Worm (Caenorhabditis elegans) whole organism, L4 larva: ENCODE results near the gene ZK632.10.

Source experiments
- F26F4.8 ChIP-seq: fragments of 200-800 bp; sonication (Bioruptor generic); conservative IDR thresholded peaks from 2 replicates; pipeline ENCODE4 v1.3.6; 2022; ENCODE audit warnings: missing genetic modification characterization, missing compliant biosample characterization
- T20F7.1 ChIP-seq: fragments of 200-800 bp; sonication (Bioruptor generic); optimal IDR thresholded peaks from 2 replicates; lab custom pipeline; 2018; ENCODE audit warnings: mild to moderate bottlenecking, missing genetic modification characterization, missing compliant biosample characterization
- T26A8.4 ChIP-seq: fragments of 200-800 bp; sonication (Bioruptor generic); IDR thresholded peaks from 2 replicates; pipeline ENCODE4 v1.3.6; 2022; ENCODE audit warnings: missing genetic modification characterization, missing compliant biosample characterization
- Y48G9A.11 ChIP-seq: fragments of 200-800 bp; sonication (Bioruptor generic); IDR thresholded peaks from 2 replicates; pipeline ENCODE4 v1.3.6; 2022; ENCODE audit warnings: missing genetic modification reagents, missing genetic modification characterization, missing compliant biosample characterization
- aha-1 ChIP-seq: fragments of 150-350 bp; peaks from one replicate; lab custom pipeline; 2014; ENCODE audit warnings: missing biosample characterization, missing genetic modification characterization
- ama-1 ChIP-seq: fragments of 150-350 bp; optimal IDR thresholded peaks from 2 replicates; lab custom pipeline; 2014; ENCODE audit warnings: inconsistent platforms, mixed read lengths
- ceh-20 ChIP-seq: fragments of 200-800 bp; sonication (Bioruptor generic); IDR thresholded peaks from 2 replicates; pipeline ENCODE4 v1.3.6; 2022; ENCODE audit warnings: missing genetic modification reagents, missing genetic modification characterization, missing compliant biosample characterization
- ceh-82 ChIP-seq: sonication (generic microtip); optimal IDR thresholded peaks from 2 replicates; lab custom pipeline; 2017; ENCODE audit warnings: missing biosample characterization, missing genetic modification characterization
- daf-16 ChIP-seq, 3 experiments: sonication (generic microtip); optimal IDR thresholded peaks; 2 replicates each; lab custom pipeline; 2016 to 2017; ENCODE audit warnings: missing genetic modification characterization in 3 of 3, missing genetic modification reagents in 3 of 3, mild to moderate bottlenecking in 2 of 3, missing compliant biosample characterization in 2 of 3, missing biosample characterization in 1 of 3, moderate library complexity in 1 of 3
- dmd-6 ChIP-seq: fragments of 200-800 bp; sonication (Bioruptor generic); IDR thresholded peaks from 2 replicates; pipeline ENCODE4 v1.3.6; 2022; ENCODE audit warnings: missing genetic modification reagents, missing genetic modification characterization, missing compliant biosample characterization
- dpl-1 ChIP-seq: fragments of 150-350 bp; optimal IDR thresholded peaks from 2 replicates; lab custom pipeline; 2014; ENCODE audit warnings: missing biosample characterization, missing genetic modification reagents, missing genetic modification characterization
- dve-1 ChIP-seq: sonication (generic microtip); optimal IDR thresholded peaks from 2 replicates; lab custom pipeline; 2017; ENCODE audit warnings: antibody characterized with exemption, mild to moderate bottlenecking, missing genetic modification characterization, missing compliant biosample characterization; ENCODE audit not compliant: insufficient read depth
- egl-27 ChIP-seq: sonication (generic microtip); optimal IDR thresholded peaks from 3 replicates; lab custom pipeline; 2017; ENCODE audit warnings: missing biosample characterization, missing genetic modification reagents, missing genetic modification characterization
- hif-1 ChIP-seq, 2 experiments: sonication (generic microtip); optimal IDR thresholded peaks; 2 replicates each; lab custom pipeline; 2016 to 2017; ENCODE audit warnings: missing compliant biosample characterization in 2 of 2, missing genetic modification characterization in 2 of 2, missing genetic modification reagents in 2 of 2, missing genotype in 2 of 2, mild to moderate bottlenecking in 1 of 2
- hlh-11 ChIP-seq: fragments of 200-800 bp; sonication (Bioruptor generic); optimal IDR thresholded peaks from 2 replicates; lab custom pipeline; 2018; ENCODE audit warnings: mild to moderate bottlenecking, missing genetic modification characterization, missing compliant biosample characterization
- hlh-30 ChIP-seq: sonication (generic microtip); optimal IDR thresholded peaks from 2 replicates; lab custom pipeline; 2017; ENCODE audit warnings: antibody characterized with exemption, mild to moderate bottlenecking, missing genetic modification characterization, missing compliant biosample characterization; ENCODE audit not compliant: insufficient read depth
- hmg-1.1 ChIP-seq: fragments of 200-800 bp; sonication (Bioruptor generic); IDR thresholded peaks from 2 replicates; pipeline ENCODE4 v1.3.6; 2022; ENCODE audit warnings: missing genetic modification reagents, missing genetic modification characterization, missing compliant biosample characterization
- lin-1 ChIP-seq: fragments of 200-800 bp; sonication (Bioruptor generic); IDR thresholded peaks from 2 replicates; pipeline ENCODE4 v1.3.6; 2022; ENCODE audit warnings: missing genetic modification reagents, missing genetic modification characterization, missing compliant biosample characterization
- lin-13 ChIP-seq: fragments of 150-350 bp; optimal IDR thresholded peaks from 2 replicates; lab custom pipeline; 2014; ENCODE audit warnings: missing biosample characterization, missing genetic modification reagents, missing genetic modification characterization
- lin-38 ChIP-seq: fragments of 200-800 bp; sonication (Bioruptor generic); IDR thresholded peaks from 2 replicates; pipeline ENCODE4 v1.3.6; 2022; ENCODE audit warnings: missing genetic modification reagents, missing genetic modification characterization, missing compliant biosample characterization
- lsy-2 ChIP-seq, 2 experiments: fragments of 150-350 bp in 1 of 2; sonication (generic microtip) in 1 of 2; optimal IDR thresholded peaks; 2 replicates each; lab custom pipeline; 2014 to 2017; ENCODE audit warnings: missing biosample characterization in 2 of 2, missing genetic modification characterization in 2 of 2
- mep-1 ChIP-seq: fragments of 150-350 bp; sonication (generic microtip); optimal IDR thresholded peaks from 3 replicates; lab custom pipeline; 2014; ENCODE audit warnings: missing biosample characterization, missing genetic modification characterization
- mes-2 ChIP-seq: sonication (generic microtip); optimal IDR thresholded peaks from 2 replicates; lab custom pipeline; 2016; ENCODE audit warnings: missing genotype, mild to moderate bottlenecking, missing genetic modification characterization, missing compliant biosample characterization; ENCODE audit not compliant: poor library complexity, severe bottlenecking
- mxl-2 ChIP-seq: fragments of 200-800 bp; sonication (Bioruptor generic); conservative IDR thresholded peaks from 2 replicates; pipeline ENCODE4 v1.3.6; 2022; ENCODE audit warnings: missing genetic modification reagents, missing genetic modification characterization, missing compliant biosample characterization
- mxl-3 ChIP-seq: fragments of 200-800 bp; sonication (Bioruptor generic); optimal IDR thresholded peaks from 2 replicates; lab custom pipeline; 2018; ENCODE audit warnings: mild to moderate bottlenecking, missing genetic modification characterization, missing compliant biosample characterization
- nhr-11 ChIP-seq: fragments of 150-350 bp; optimal IDR thresholded peaks from 2 replicates; lab custom pipeline; 2014; ENCODE audit warnings: missing biosample characterization, missing genetic modification characterization
- nhr-111 ChIP-seq: fragments of 200-800 bp; sonication (Bioruptor generic); optimal IDR thresholded peaks from 2 replicates; lab custom pipeline; 2018; ENCODE audit warnings: mild to moderate bottlenecking, missing genetic modification characterization, missing compliant biosample characterization
- nhr-25 ChIP-seq: sonication (generic microtip); optimal IDR thresholded peaks from 2 replicates; lab custom pipeline; 2017; ENCODE audit warnings: missing genetic modification characterization, mild to moderate bottlenecking, missing compliant biosample characterization, antibody characterized with exemption, moderate library complexity, borderline replicate concordance; ENCODE audit not compliant: insufficient read depth
- nhr-28 ChIP-seq: fragments of 150-350 bp; optimal IDR thresholded peaks from 2 replicates; lab custom pipeline; 2014; ENCODE audit warnings: missing biosample characterization, missing genetic modification characterization
- nhr-48 ChIP-seq: sonication (generic microtip); optimal IDR thresholded peaks from 2 replicates; lab custom pipeline; 2016; ENCODE audit warnings: mild to moderate bottlenecking, missing genetic modification characterization, missing compliant biosample characterization
- nhr-6 ChIP-seq: fragments of 150-350 bp; optimal IDR thresholded peaks from 2 replicates; lab custom pipeline; 2014; ENCODE audit warnings: missing biosample characterization, missing genetic modification characterization
- nhr-76 ChIP-seq: fragments of 150-350 bp; optimal IDR thresholded peaks from 2 replicates; lab custom pipeline; 2014; ENCODE audit warnings: missing biosample characterization, missing genetic modification characterization
- nhr-77 ChIP-seq: fragments of 150-350 bp; optimal IDR thresholded peaks from 2 replicates; lab custom pipeline; 2014; ENCODE audit warnings: missing biosample characterization, missing genetic modification characterization
- php-3 ChIP-seq: fragments of 200-800 bp; sonication (Bioruptor generic); IDR thresholded peaks from 2 replicates; pipeline ENCODE4 v1.3.6; 2022; ENCODE audit warnings: missing genetic modification reagents, missing genetic modification characterization, missing compliant biosample characterization
- rbr-2 ChIP-seq: sonication (generic microtip); optimal IDR thresholded peaks from 2 replicates; lab custom pipeline; 2016; ENCODE audit warnings: missing genotype, missing genetic modification characterization, missing compliant biosample characterization
- sdz-12 ChIP-seq: fragments of 200-800 bp; sonication (Bioruptor generic); optimal IDR thresholded peaks from 2 replicates; lab custom pipeline; 2018; ENCODE audit warnings: mild to moderate bottlenecking, missing genetic modification characterization, missing compliant biosample characterization
- spr-3 ChIP-seq: fragments of 200-800 bp; sonication (Bioruptor generic); optimal IDR thresholded peaks from 2 replicates; lab custom pipeline; 2018; ENCODE audit warnings: mild to moderate bottlenecking, missing genetic modification characterization, missing compliant biosample characterization
- tra-1 ChIP-seq: fragments of 200-800 bp; sonication (Bioruptor generic); IDR thresholded peaks from 2 replicates; pipeline ENCODE4 v1.3.6; 2022; ENCODE audit warnings: missing genetic modification reagents, missing genetic modification characterization, missing compliant biosample characterization
- unc-130 ChIP-seq: sonication (generic microtip); optimal IDR thresholded peaks from 2 replicates; lab custom pipeline; 2016; ENCODE audit warnings: missing genetic modification reagents, missing genetic modification characterization, missing compliant biosample characterization
- vab-7 ChIP-seq: fragments of 200-800 bp; sonication (Bioruptor generic); IDR thresholded peaks from 2 replicates; pipeline ENCODE4 v1.3.6; 2022; ENCODE audit warnings: missing genetic modification reagents, missing genetic modification characterization, missing compliant biosample characterization
- zfp-2 ChIP-seq: sonication (generic microtip); optimal IDR thresholded peaks from 2 replicates; lab custom pipeline; 2016; ENCODE audit warnings: mild to moderate bottlenecking, missing genetic modification characterization, missing compliant biosample characterization
- zfp-3 ChIP-seq: fragments of 200-800 bp; sonication (Bioruptor generic); conservative IDR thresholded peaks from 2 replicates; pipeline ENCODE4 v1.3.6; 2022; ENCODE audit warnings: missing genetic modification reagents, missing genetic modification characterization, missing compliant biosample characterization
- zip-2 ChIP-seq: fragments of 150-350 bp; optimal IDR thresholded peaks from 2 replicates; lab custom pipeline; 2014; ENCODE audit warnings: missing biosample characterization, missing genetic modification characterization
- ztf-7 ChIP-seq: fragments of 150-350 bp; optimal IDR thresholded peaks from 2 replicates; lab custom pipeline; 2014; ENCODE audit warnings: missing biosample characterization, missing genetic modification characterization

The ZK632.10 gene

DNA sequence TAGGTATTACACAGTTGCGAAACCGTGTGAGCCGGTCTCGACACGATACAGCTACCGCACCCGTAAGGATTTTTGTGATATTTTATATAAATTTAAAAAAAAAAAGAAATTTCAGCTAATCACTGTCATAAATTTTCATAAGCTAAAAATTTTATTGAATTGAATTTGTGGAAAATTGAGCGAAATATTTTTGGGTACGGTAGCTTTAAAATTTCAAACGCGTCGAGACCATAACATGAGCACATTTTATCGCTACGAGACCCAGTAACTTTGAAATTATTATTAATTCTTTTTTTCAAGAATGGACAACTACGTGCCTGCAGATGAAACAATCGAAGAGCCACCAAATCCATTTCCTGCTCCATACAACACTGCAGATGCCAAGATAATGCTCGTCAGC is 14.4 kb downstream of the ZK632.10 start, which contains the start of gene ZK632.14:
Gene ZK632.14, plus strand, starts transcription at position 301 of the 400 bp plus-strand sequence.
- 0 out of 2 replicates have a peak, but pooled peaks have one; percentile 13 for TF ChIP-seq T26A8.4 (GFP tag; lab: Robert Waterston, UW)
- TF ChIP-seq dve-1 (tag; lab: Kevin White, UChicago) = no peak

ce11 chrIII:9808179-9808578 is 19.3 kb downstream of the ZK632.10 start, which contains the start of gene gtap-2:
gtap-2 (plus strand) TSS chrIII:9808544.
- TF ChIP-seq mxl-2 (GFP tag; lab: Robert Waterston, UW) (no peak), F26F4.8 (GFP tag; lab: Robert Waterston, UW) (no peak), lin-1 (GFP tag; lab: Robert Waterston, UW) (no peak), T20F7.1 (peak; percentile 37), hif-1 (tag; optimal IDR thresholded peaks at IDR 0.05; lab: Kevin White, UChicago) (peak in 1 of 2 experiments; percentile 54), dve-1 (tag; lab: Kevin White, UChicago) (peak; percentile 3), vab-7 (GFP tag; lab: Robert Waterston, UW) (no peak), lsy-2 (tag; optimal IDR thresholded peaks at IDR 0.05; lab: Kevin White, UChicago) (peak in 1 of 2 experiments; percentile 37), ceh-20 (GFP tag; lab: Robert Waterston, UW) (no peak), egl-27 (tag; lab: Kevin White, UChicago) (no peak), unc-130 (GFP tag; lab: Kevin White, UChicago) (no peak), hmg-1.1 (GFP tag; lab: Robert Waterston, UW) (no peak), sdz-12 (no peak), lin-38 (peak; percentile 53), ceh-82 (tag; lab: Kevin White, UChicago) (no peak), spr-3 (GFP tag; lab: Kevin White, UChicago) (no peak), hlh-30 (tag; lab: Kevin White, UChicago) (peak; percentile 9), mes-2 (tag; lab: Kevin White, UChicago) (peak; percentile 35), zfp-3 (GFP tag; lab: Robert Waterston, UW) (no peak), Y48G9A.11 (GFP tag; lab: Robert Waterston, UW) (no peak), nhr-111 (GFP tag; lab: Kevin White, UChicago) (no peak)
- TF ChIP-seq, all 104 proteins: peak for 7

ce11 chrIII:9807560-9808046 is 19.9 kb downstream of the ZK632.10 start:
- TF ChIP-seq lin-13 (GFP tag; lab: Kevin White, UChicago) = peak; percentile 8
- 0 out of 2 replicates have a peak, but pooled peaks have one; percentile 15 for TF ChIP-seq T26A8.4 (GFP tag; lab: Robert Waterston, UW)
- TF ChIP-seq lin-38 = peak; percentile 30; the same call in 1 of the 2 replicates
- TF ChIP-seq dve-1 (tag; lab: Kevin White, UChicago) = peak; percentile 61
- TF ChIP-seq dpl-1 (GFP tag; lab: Kevin White, UChicago) = peak; percentile 34
- TF ChIP-seq mep-1 (tag; lab: Kevin White, UChicago) = peak; percentile 63
- no peak for TF ChIP-seq daf-16 (GFP tag; optimal IDR thresholded peaks at IDR 0.05; lab: Kevin White, UChicago)
- peak; percentile 13 for TF ChIP-seq daf-16 (tag; optimal IDR thresholded peaks at IDR 0.05; lab: Kevin White, UChicago)
- peak; percentile 72 for TF ChIP-seq ceh-20 (GFP tag; lab: Robert Waterston, UW)
- TF ChIP-seq nhr-48 = peak; percentile 86
- TF ChIP-seq zfp-2 (tag; lab: Kevin White, UChicago) = no peak
- peak; percentile 64 for TF ChIP-seq ama-1
- TF ChIP-seq tra-1 (GFP tag; lab: Robert Waterston, UW) = 0 out of 2 replicates have a peak, but pooled peaks have one; percentile 6
- TF ChIP-seq rbr-2 (tag; lab: Kevin White, UChicago) = no peak
- peak; percentile 94 for TF ChIP-seq php-3 (GFP tag; lab: Robert Waterston, UW)
- peak; percentile 81 for TF ChIP-seq aha-1 (tag; lab: Kevin White, UChicago)
- TF ChIP-seq nhr-28 = peak; percentile 75
- peak; percentile 37; the same call in 1 of the 2 replicates for TF ChIP-seq dmd-6 (GFP tag; lab: Robert Waterston, UW)
- peak; percentile 81 for TF ChIP-seq hlh-11 (tag; lab: Kevin White, UChicago)
- TF ChIP-seq zip-2 = peak; percentile 5
- peak; percentile 79 for TF ChIP-seq mxl-3
- peak; percentile 2 to 25 for TF ChIP-seq lsy-2 (tag; optimal IDR thresholded peaks at IDR 0.05; lab: Kevin White, UChicago)
- peak; percentile 45 for TF ChIP-seq nhr-77
- no peak for TF ChIP-seq nhr-25 (tag; lab: Kevin White, UChicago)
- no peak for TF ChIP-seq nhr-11 (tag; lab: Kevin White, UChicago)
- TF ChIP-seq hlh-30 (tag; lab: Kevin White, UChicago) = peak; percentile 87
- peak; percentile 38 for TF ChIP-seq nhr-6
- no peak for TF ChIP-seq nhr-76
- TF ChIP-seq ztf-7 (tag; lab: Kevin White, UChicago) = no peak
